Worm (Caenorhabditis elegans) whole organism, L1 larva: ENCODE measurements around the gene pxn-2.

Experiments
- C16A3.4 ChIP-seq: fragments of 150-350 bp; optimal IDR thresholded peaks from 2 replicates; lab custom pipeline; 2014; ENCODE audit warnings: missing biosample characterization, missing genetic modification characterization
- Y116A8C.19 ChIP-seq: sonication (generic microtip); optimal IDR thresholded peaks from 2 replicates; lab custom pipeline; 2016; ENCODE audit warnings: missing compliant biosample characterization, missing genetic modification characterization, borderline replicate concordance
- ceh-63 ChIP-seq: fragments of 200-800 bp; sonication (Bioruptor generic); optimal IDR thresholded peaks from 2 replicates; lab custom pipeline; 2018; ENCODE audit warnings: mild to moderate bottlenecking, missing genetic modification characterization, missing compliant biosample characterization
- ceh-8 ChIP-seq: fragments of 200-800 bp; sonication (Bioruptor generic); optimal IDR thresholded peaks from 2 replicates; lab custom pipeline; 2018; ENCODE audit warnings: mild to moderate bottlenecking, missing genetic modification characterization, moderate library complexity, missing compliant biosample characterization
- ceh-82 ChIP-seq, 3 experiments: fragments of 150-350 bp in 1 of 3; sonication (generic microtip) in 2 of 3; optimal IDR thresholded peaks; 2 replicates each; lab custom pipeline; 2014 to 2017; ENCODE audit warnings: missing biosample characterization in 3 of 3, missing genetic modification characterization in 3 of 3
- ceh-88 ChIP-seq: fragments of 200-800 bp; sonication (Bioruptor generic); IDR thresholded peaks from 2 replicates; pipeline ENCODE4 v1.3.6; 2022; ENCODE audit warnings: missing genetic modification characterization, missing compliant biosample characterization
- ceh-90 ChIP-seq: sonication (generic microtip); optimal IDR thresholded peaks from 2 replicates; lab custom pipeline; 2016; ENCODE audit warnings: missing genetic modification characterization, missing compliant biosample characterization
- efl-3 ChIP-seq: fragments of 200-800 bp; sonication (Bioruptor generic); optimal IDR thresholded peaks from 2 replicates; lab custom pipeline; 2018; ENCODE audit warnings: mild to moderate bottlenecking, missing genetic modification characterization, missing compliant biosample characterization
- egl-27 ChIP-seq, 2 experiments: fragments of 150-350 bp in 1 of 2; sonication (generic microtip); optimal IDR thresholded peaks; 3 replicates each; lab custom pipeline; 2017 to 2018; ENCODE audit warnings: missing biosample characterization in 2 of 2, missing genetic modification characterization in 2 of 2, missing genetic modification reagents in 2 of 2
- elt-2 ChIP-seq: sonication (generic microtip); optimal IDR thresholded peaks from 2 replicates; lab custom pipeline; 2016; ENCODE audit warnings: missing genetic modification characterization, mild to moderate bottlenecking, inconsistent platforms, missing compliant biosample characterization, missing genetic modification reagents
- grh-1 ChIP-seq: fragments of 200-800 bp; sonication (Bioruptor generic); IDR thresholded peaks from 2 replicates; pipeline ENCODE4 v1.3.6; 2022; ENCODE audit warnings: missing genetic modification reagents, missing genetic modification characterization, missing compliant biosample characterization
- isw-1 ChIP-seq: fragments of 200-800 bp; sonication (Bioruptor generic); IDR thresholded peaks from 2 replicates; pipeline ENCODE4 v1.3.6; 2022; ENCODE audit warnings: missing genetic modification characterization, missing compliant biosample characterization
- lin-13 ChIP-seq: fragments of 150-350 bp; optimal IDR thresholded peaks from 2 replicates; lab custom pipeline; 2014; ENCODE audit warnings: missing biosample characterization, missing genetic modification reagents, missing genetic modification characterization
- lin-14 ChIP-seq: fragments of 200-800 bp; sonication (Bioruptor generic); optimal IDR thresholded peaks from 2 replicates; lab custom pipeline; 2018; ENCODE audit warnings: mild to moderate bottlenecking, missing genetic modification characterization, moderate library complexity, missing compliant biosample characterization
- lin-39 ChIP-seq: fragments of 150-350 bp; optimal IDR thresholded peaks from 2 replicates; lab custom pipeline; 2014; ENCODE audit warnings: missing biosample characterization, missing genetic modification reagents, missing genetic modification characterization
- lir-3 ChIP-seq: sonication (generic microtip); optimal IDR thresholded peaks from 2 replicates; lab custom pipeline; 2016; ENCODE audit warnings: mild to moderate bottlenecking, missing genetic modification characterization, moderate library complexity, missing compliant biosample characterization; ENCODE audit not compliant: poor library complexity
- mab-9 ChIP-seq: fragments of 200-800 bp; sonication (Bioruptor generic); IDR thresholded peaks from 2 replicates; pipeline ENCODE4 v1.3.6; 2022; ENCODE audit warnings: missing genetic modification reagents, missing genetic modification characterization, missing compliant biosample characterization
- mdl-1 ChIP-seq, 2 experiments: fragments of 150-350 bp; optimal IDR thresholded peaks; 2 replicates each; lab custom pipeline; 2014 to 2017; ENCODE audit warnings: missing biosample characterization in 2 of 2, missing genetic modification characterization in 2 of 2, inconsistent platforms in 1 of 2
- mef-2 ChIP-seq: fragments of 150-350 bp; optimal IDR thresholded peaks from 2 replicates; lab custom pipeline; 2014; ENCODE audit warnings: missing biosample characterization, missing genetic modification characterization
- mep-1 ChIP-seq: fragments of 150-350 bp; optimal IDR thresholded peaks from 2 replicates; lab custom pipeline; 2014; ENCODE audit warnings: missing biosample characterization, missing genetic modification characterization
- nhr-12 ChIP-seq: sonication (generic microtip); optimal IDR thresholded peaks from 2 replicates; lab custom pipeline; 2017; ENCODE audit warnings: missing biosample characterization, missing genetic modification characterization
- nhr-20 ChIP-seq: sonication (generic microtip); optimal IDR thresholded peaks from 2 replicates; lab custom pipeline; 2016; ENCODE audit warnings: mild to moderate bottlenecking, missing genetic modification characterization, missing compliant biosample characterization
- nhr-28 ChIP-seq: fragments of 150-350 bp; optimal IDR thresholded peaks from 2 replicates; lab custom pipeline; 2014; ENCODE audit warnings: missing biosample characterization, missing genetic modification characterization
- nhr-47 ChIP-seq: sonication (generic microtip); optimal IDR thresholded peaks from 2 replicates; lab custom pipeline; 2016; ENCODE audit warnings: mild to moderate bottlenecking, missing genetic modification characterization, moderate library complexity, missing compliant biosample characterization
- nhr-71 ChIP-seq: sonication (generic microtip); optimal IDR thresholded peaks from 2 replicates; lab custom pipeline; 2016; ENCODE audit warnings: mild to moderate bottlenecking, missing genetic modification characterization, moderate library complexity, missing compliant biosample characterization
- nhr-76 ChIP-seq: sonication (generic microtip); optimal IDR thresholded peaks from 2 replicates; lab custom pipeline; 2017; ENCODE audit warnings: missing biosample characterization, missing genetic modification characterization
- nhr-84 ChIP-seq: sonication (generic microtip); optimal IDR thresholded peaks from 2 replicates; lab custom pipeline; 2017; ENCODE audit warnings: missing biosample characterization, missing genetic modification characterization
- nhr-90 ChIP-seq: sonication (generic microtip); optimal IDR thresholded peaks from 2 replicates; lab custom pipeline; 2016; ENCODE audit warnings: mild to moderate bottlenecking, missing genetic modification characterization, missing compliant biosample characterization; ENCODE audit not compliant: poor library complexity
- pax-3 ChIP-seq: fragments of 200-800 bp; sonication (Bioruptor generic); optimal IDR thresholded peaks from 2 replicates; lab custom pipeline; 2018; ENCODE audit warnings: mild to moderate bottlenecking, missing genetic modification characterization, moderate library complexity, missing compliant biosample characterization
- rnt-1 ChIP-seq: sonication (generic microtip); optimal IDR thresholded peaks from 2 replicates; lab custom pipeline; 2016; ENCODE audit warnings: mild to moderate bottlenecking, missing genetic modification characterization, moderate library complexity, missing compliant biosample characterization
- snpc-4 ChIP-seq: fragments of 150-350 bp; optimal IDR thresholded peaks from 2 replicates; lab custom pipeline; 2014; ENCODE audit warnings: missing biosample characterization, missing genetic modification characterization
- sptf-1 ChIP-seq: fragments of 150-350 bp; optimal IDR thresholded peaks from 2 replicates; lab custom pipeline; 2014; ENCODE audit warnings: missing biosample characterization, missing genetic modification characterization
- swsn-7 ChIP-seq: sonication (generic microtip); optimal IDR thresholded peaks from 2 replicates; lab custom pipeline; 2016; ENCODE audit warnings: missing genetic modification characterization, missing compliant biosample characterization
- xbp-1 ChIP-seq: sonication (generic microtip); optimal IDR thresholded peaks from 2 replicates; lab custom pipeline; 2016; ENCODE audit warnings: missing genetic modification characterization, missing compliant biosample characterization
- ztf-4 ChIP-seq: fragments of 150-350 bp; optimal IDR thresholded peaks from 2 replicates; lab custom pipeline; 2014; ENCODE audit warnings: missing biosample characterization, missing genetic modification characterization

pxn-2 gene

ce11 chrX:10963453-10964046 is 15.5 kb downstream of the pxn-2 start, which contains the start of gene nas-10 (continued):
- no peak for TF ChIP-seq ceh-90 (tag; lab: Kevin White, UChicago)
- peak; percentile 68 for TF ChIP-seq nhr-71 (tag; lab: Kevin White, UChicago)
- TF ChIP-seq grh-1 (GFP tag; lab: Robert Waterston, UW) = 0 out of 2 replicates have a peak, but pooled peaks have one; percentile 24
- TF ChIP-seq xbp-1 = peak; percentile 39
- peak; percentile 73 for TF ChIP-seq nhr-90 (tag; lab: Kevin White, UChicago)
- TF ChIP-seq mab-9 = no peak
- TF ChIP-seq Y116A8C.19 (tag; lab: Kevin White, UChicago) = no peak
- no peak for TF ChIP-seq efl-3 (GFP tag; lab: Kevin White, UChicago)
- TF ChIP-seq nhr-84 (tag; lab: Kevin White, UChicago) = no peak
- TF ChIP-seq ceh-8 (GFP tag; lab: Kevin White, UChicago) = no peak
- TF ChIP-seq mdl-1 (tag; optimal IDR thresholded peaks at IDR 0.05; lab: Kevin White, UChicago) = peak in 1 of 2 experiments; percentile 49
- peak; percentile 54 for TF ChIP-seq lir-3
- TF ChIP-seq nhr-28 (tag; lab: Kevin White, UChicago) = no peak
- peak; percentile 62 for TF ChIP-seq swsn-7 (tag; lab: Kevin White, UChicago)
- TF ChIP-seq rnt-1 = peak; percentile 37
- TF ChIP-seq ceh-88 = no peak
- TF ChIP-seq ceh-82 (tag; optimal IDR thresholded peaks at IDR 0.05; lab: Kevin White, UChicago) = peak in 2 of 3 experiments; percentile 29 to 37
- TF ChIP-seq nhr-20 (tag; lab: Kevin White, UChicago) = peak; percentile 65
- peak; percentile 47 for TF ChIP-seq lin-14
- peak; percentile 45 for TF ChIP-seq elt-2
- TF ChIP-seq mep-1 = peak; percentile 54

ce11 chrX:10961724-10962123 is 17.4 kb downstream of the pxn-2 start:
- TF ChIP-seq isw-1 (GFP tag; lab: Robert Waterston, UW) = no peak
- no peak for TF ChIP-seq snpc-4 (tag; lab: Kevin White, UChicago)
- TF ChIP-seq ztf-4 (tag; lab: Kevin White, UChicago) = no peak
- TF ChIP-seq egl-27 (tag; optimal IDR thresholded peaks at IDR 0.05; lab: Kevin White, UChicago) = no peak
- no peak for TF ChIP-seq ceh-90 (tag; lab: Kevin White, UChicago)
- TF ChIP-seq, all 84 proteins: peak for 0

- TF ChIP-seq Y116A8C.19 (tag; lab: Kevin White, UChicago) (no peak), ceh-82 (tag; optimal IDR thresholded peaks at IDR 0.05; lab: Kevin White, UChicago) (no peak), nhr-76 (tag; lab: Kevin White, UChicago) (no peak), rnt-1 (no peak), egl-27 (tag; optimal IDR thresholded peaks at IDR 0.05; lab: Kevin White, UChicago) (no peak), nhr-47 (tag; lab: Kevin White, UChicago) (no peak), ceh-63 (GFP tag; lab: Kevin White, UChicago) (no peak), nhr-12 (tag; lab: Kevin White, UChicago) (no peak), lin-13 (GFP tag; lab: Kevin White, UChicago) (no peak), pax-3 (tag; lab: Kevin White, UChicago) (no peak), mef-2 (no peak), mdl-1 (tag; optimal IDR thresholded peaks at IDR 0.05; lab: Kevin White, UChicago) (no peak), mab-9 (no peak), ceh-88 (no peak)
Measured at ce11 chrX:10959136-10959535, 19.9 kb downstream of the pxn-2 start, which contains the start of gene K09C8.2. Gene K09C8.2 (plus strand): TSS chrX:10959436.

ce11 chrX:10958427-10958826 is 20.7 kb downstream of the pxn-2 start, which contains the start of gene nlp-19:
Gene nlp-19 (plus strand): TSS chrX:10958727.
- TF ChIP-seq C16A3.4 (tag; lab: Kevin White, UChicago) (no peak), nhr-47 (tag; lab: Kevin White, UChicago) (no peak), sptf-1 (no peak), lin-39 (tag; lab: Kevin White, UChicago) (no peak)
